Worm (Caenorhabditis elegans) whole organism, L2 larva: Measurements from ENCODE around the gene tat-1.

ENCODE experiments used
- C34F6.9 ChIP-seq: fragments of 150-350 bp; optimal IDR thresholded peaks from 2 replicates; lab custom pipeline; 2014; ENCODE audit warnings: missing biosample characterization, missing genetic modification characterization
- R02D3.7 ChIP-seq: fragments of 150-350 bp; optimal IDR thresholded peaks from 2 replicates; lab custom pipeline; 2014; ENCODE audit warnings: missing biosample characterization, missing genetic modification characterization
- ZK546.5 ChIP-seq: sonication (generic microtip); optimal IDR thresholded peaks from 2 replicates; lab custom pipeline; 2017; ENCODE audit warnings: missing biosample characterization, missing genetic modification characterization
- ama-1 ChIP-seq: fragments of 150-350 bp; optimal IDR thresholded peaks from 2 replicates; lab custom pipeline; 2018; ENCODE audit warnings: inconsistent platforms
- dmd-4 ChIP-seq: sonication (generic microtip); optimal IDR thresholded peaks from 2 replicates; lab custom pipeline; 2017; ENCODE audit warnings: missing biosample characterization, missing genetic modification characterization
- lsy-2 ChIP-seq, 2 experiments: fragments of 150-350 bp in 1 of 2; sonication (generic microtip) in 1 of 2; optimal IDR thresholded peaks; 2 replicates each; lab custom pipeline; 2014 to 2017; ENCODE audit warnings: missing biosample characterization in 2 of 2, missing genetic modification characterization in 2 of 2
- mdl-1 ChIP-seq, 2 experiments: fragments of 150-350 bp in 1 of 2; sonication (generic microtip) in 1 of 2; optimal IDR thresholded peaks; 2 replicates each; lab custom pipeline; 2017; ENCODE audit warnings: missing biosample characterization in 2 of 2, missing genetic modification characterization in 2 of 2
- nhr-11 ChIP-seq: fragments of 150-350 bp; optimal IDR thresholded peaks from 2 replicates; lab custom pipeline; 2014; ENCODE audit warnings: missing biosample characterization, missing genetic modification characterization
- nhr-12 ChIP-seq: fragments of 150-350 bp; optimal IDR thresholded peaks from 2 replicates; lab custom pipeline; 2014; ENCODE audit warnings: missing biosample characterization, missing genetic modification characterization
- nhr-6 ChIP-seq: fragments of 150-350 bp; optimal IDR thresholded peaks from 2 replicates; lab custom pipeline; 2014; ENCODE audit warnings: missing biosample characterization, missing genetic modification characterization
- unc-39 ChIP-seq: fragments of 150-350 bp; optimal IDR thresholded peaks from 2 replicates; lab custom pipeline; 2014; ENCODE audit warnings: missing biosample characterization, missing genetic modification characterization
- ztf-1 ChIP-seq: fragments of 200-800 bp; sonication (Bioruptor generic); conservative IDR thresholded peaks from 2 replicates; pipeline ENCODE4 v1.3.6; 2022; ENCODE audit warnings: missing genetic modification characterization, missing compliant biosample characterization

ce11 chrIII:12411059-12411458, 10.5 kb downstream of the tat-1 start:
- TF ChIP-seq nhr-6 (tag; lab: Kevin White, UChicago) (no peak), ZK546.5 (tag; lab: Kevin White, UChicago) (no peak), unc-39 (tag; lab: Kevin White, UChicago) (no peak), mdl-1 (tag; optimal IDR thresholded peaks at IDR 0.05; lab: Kevin White, UChicago) (no peak), C34F6.9 (tag; lab: Kevin White, UChicago) (no peak), ama-1 (no peak), nhr-11 (tag; lab: Kevin White, UChicago) (no peak), dmd-4 (tag; lab: Kevin White, UChicago) (no peak), R02D3.7 (tag; lab: Kevin White, UChicago) (no peak), nhr-12 (tag; lab: Kevin White, UChicago) (no peak), ztf-1 (no peak), lsy-2 (tag; optimal IDR thresholded peaks at IDR 0.05; lab: Kevin White, UChicago) (no peak)
